2 fruit fly cellular contexts compared by ENCODE assay signal in genomic region chr2L:20494423-20495052, dm6.
TF ChIP-seq lines count a peak whose summit lies in the region.

CG34007 (plus strand) TSS chr2L:20495030.

TF ChIP-seq in whole organism, embryonic, 481 proteins besides CTCF, POLR2A, EP300 and RAD21 (continued from another document and continues in another):
- TF ChIP-seq row (GFP tag; IDR thresholded peaks at IDR 0.05; lab: Robert Waterston, UW) (peak; percentile 88), CG11560 (tag; IDR thresholded peaks at IDR 0.05; lab: Robert Waterston, UW) (0 out of 3 replicates have a peak, but pooled peaks have one; percentile 19), CG17385 (GFP tag; optimal IDR thresholded peaks at IDR 0.05; lab: Kevin White, UChicago) (peak; percentile 71), insv (GFP tag; optimal IDR thresholded peaks at IDR 0.05; lab: Kevin White, UChicago) (peak in 1 of 2 experiments; percentile 26), CG6272 (GFP tag; IDR thresholded peaks at IDR 0.05; lab: Robert Waterston, UW) (no peak), stwl (tag; optimal IDR thresholded peaks at IDR 0.05; lab: Kevin White, UChicago) (peak; percentile 89), zfh2 (GFP tag; optimal IDR thresholded peaks at IDR 0.05; lab: Kevin White, UChicago) (no peak), CG14014 (GFP tag; IDR thresholded peaks at IDR 0.05; lab: Robert Waterston, UW) (peak; percentile 45; the same call in 1 of the 2 replicates), PHDP (tag; optimal IDR thresholded peaks at IDR 0.05; lab: Kevin White, UChicago) (peak; percentile 90), Sox102F (GFP tag; optimal IDR thresholded peaks at IDR 0.05; lab: Kevin White, UChicago) (peak; percentile 92), sens (GFP tag; lab: Kevin White, UChicago) (no peak), CG6254 (GFP tag; optimal IDR thresholded peaks at IDR 0.05; lab: Kevin White, UChicago) (peak; percentile 72), CG17361 (GFP tag; IDR thresholded peaks at IDR 0.05; lab: Robert Waterston, UW) (peak; percentile 94), CG33557 (GFP tag; optimal IDR thresholded peaks at IDR 0.05; lab: Kevin White, UChicago) (peak; percentile 97), vvl (GFP tag; IDR thresholded peaks at IDR 0.05; lab: Robert Waterston, UW) (peak; percentile 79), NfI (GFP tag; optimal IDR thresholded peaks at IDR 0.05; lab: Kevin White, UChicago) (peak; percentile 40), HLH4C (GFP tag; IDR thresholded peaks at IDR 0.05; lab: Robert Waterston, UW; ENCODE audit: partially characterized antibody) (no peak), E2f1 (GFP tag; IDR thresholded peaks at IDR 0.05; lab: Robert Waterston, UW) (peak; percentile 50; the same call in 1 of the 2 replicates), Optix (GFP tag; IDR thresholded peaks at IDR 0.05; lab: Robert Waterston, UW) (no peak), CG3995 (GFP tag; optimal IDR thresholded peaks at IDR 0.05; lab: Kevin White, UChicago) (no peak), sqz (GFP tag; optimal IDR thresholded peaks at IDR 0.05; lab: Kevin White, UChicago) (peak; percentile 49), Nf-YC (tag; optimal IDR thresholded peaks at IDR 0.05; lab: Kevin White, UChicago) (peak; percentile 63), MBD-R2 (GFP tag; IDR thresholded peaks at IDR 0.05; lab: Robert Waterston, UW) (no peak), CG31441 (GFP tag; IDR thresholded peaks at IDR 0.05; lab: Robert Waterston, UW) (peak; percentile 94; the same call in 1 of the 2 replicates), YL-1 (GFP tag; optimal IDR thresholded peaks at IDR 0.05; lab: Kevin White, UChicago) (peak; percentile 40), CG12104 (GFP tag; optimal IDR thresholded peaks at IDR 0.05; lab: Kevin White, UChicago) (peak; percentile 78), pros (GFP tag; optimal IDR thresholded peaks at IDR 0.05; lab: Kevin White, UChicago) (peak; percentile 73), CG14667 (GFP tag; IDR thresholded peaks at IDR 0.05; lab: Robert Waterston, UW) (peak; percentile 33; the same call in 1 of the 2 replicates), cato (GFP tag; optimal IDR thresholded peaks at IDR 0.05; lab: Kevin White, UChicago; ENCODE audit: borderline replicate concordance) (peak; percentile 46), Mes4 (GFP tag; optimal IDR thresholded peaks at IDR 0.05; lab: Kevin White, UChicago) (no peak), CG4730 (GFP tag; IDR thresholded peaks at IDR 0.05; lab: Robert Waterston, UW) (peak; percentile 38; the same call in 1 of the 2 replicates), salm (tag; optimal IDR thresholded peaks at IDR 0.05; lab: Kevin White, UChicago) (peak; percentile 80), Atf6 (GFP tag; IDR thresholded peaks at IDR 0.05; lab: Robert Waterston, UW) (no peak), CG13123 (GFP tag; optimal IDR thresholded peaks at IDR 0.05; lab: Kevin White, UChicago) (peak; percentile 47), Awh (GFP tag; IDR thresholded peaks at IDR 0.05; lab: Robert Waterston, UW) (peak; percentile 68), CG5180 (GFP tag; optimal IDR thresholded peaks at IDR 0.05; lab: Kevin White, UChicago) (peak; percentile 22), fd64A (GFP tag; optimal IDR thresholded peaks at IDR 0.05; lab: Kevin White, UChicago) (peak; percentile 35), CG31224 (GFP tag; IDR thresholded peaks at IDR 0.05; lab: Robert Waterston, UW) (no peak), Dip3 (GFP tag; optimal IDR thresholded peaks at IDR 0.05; lab: Kevin White, UChicago) (no peak), CG32532 (GFP tag; IDR thresholded peaks at IDR 0.05; lab: Robert Waterston, UW) (peak; percentile 6; the same call in 1 of the 2 replicates), odd (GFP tag; optimal IDR thresholded peaks at IDR 0.05; lab: Kevin White, UChicago) (peak; percentile 81), ind (GFP tag; optimal IDR thresholded peaks at IDR 0.05; lab: Kevin White, UChicago) (peak; percentile 45), Pdp1 (GFP tag; optimal IDR thresholded peaks at IDR 0.05; lab: Kevin White, UChicago) (peak in 1 of 2 experiments; percentile 97), bsh (GFP tag; optimal IDR thresholded peaks at IDR 0.05; lab: Kevin White, UChicago) (peak in 1 of 2 experiments; percentile 94), CG3065 (GFP tag; optimal IDR thresholded peaks at IDR 0.05; lab: Kevin White, UChicago) (peak; percentile 43), CG17829 (tag; optimal IDR thresholded peaks at IDR 0.05; lab: Kevin White, UChicago) (peak; percentile 94), BtbVII (GFP tag; optimal IDR thresholded peaks at IDR 0.05; lab: Kevin White, UChicago) (peak; percentile 52), dysf (GFP tag; IDR thresholded peaks at IDR 0.05; lab: Robert Waterston, UW) (peak; percentile 78), dpn (GFP tag; optimal IDR thresholded peaks at IDR 0.05; lab: Kevin White, UChicago) (peak in 1 of 2 experiments; percentile 65), CG30403 (GFP tag; optimal IDR thresholded peaks at IDR 0.05; lab: Kevin White, UChicago) (peak; percentile 64), CG4820 (GFP tag; optimal IDR thresholded peaks at IDR 0.05; lab: Kevin White, UChicago) (peak; percentile 60), CG11723 (GFP tag; optimal IDR thresholded peaks at IDR 0.05; lab: Kevin White, UChicago) (peak; percentile 73), Six4 (GFP tag; optimal IDR thresholded peaks at IDR 0.05; lab: Kevin White, UChicago) (peak; percentile 64), zen (tag; optimal IDR thresholded peaks at IDR 0.05; lab: Kevin White, UChicago) (peak; percentile 46), tap (tag; optimal IDR thresholded peaks at IDR 0.05; lab: Kevin White, UChicago) (peak; percentile 77), Adf1 (GFP tag; IDR thresholded peaks at IDR 0.05; lab: Robert Waterston, UW) (no peak), Jarid2 (GFP tag; optimal IDR thresholded peaks at IDR 0.05; lab: Kevin White, UChicago) (peak; percentile 42), Fer1 (GFP tag; optimal IDR thresholded peaks at IDR 0.05; lab: Kevin White, UChicago) (peak; percentile 45), jigr1 (GFP tag; IDR thresholded peaks at IDR 0.05; lab: Robert Waterston, UW) (peak; percentile 28; the same call in 1 of the 3 replicates), Blimp-1 (GFP tag; optimal IDR thresholded peaks at IDR 0.05; lab: Kevin White, UChicago) (peak; percentile 90), Hr51 (GFP tag; optimal IDR thresholded peaks at IDR 0.05; lab: Kevin White, UChicago) (peak in 1 of 2 experiments; percentile 87), twi (tag; optimal IDR thresholded peaks at IDR 0.05; lab: Kevin White, UChicago) (peak; percentile 90), Lhr (GFP tag; optimal IDR thresholded peaks at IDR 0.05; lab: Kevin White, UChicago) (peak; percentile 17), CG6654 (GFP tag; optimal IDR thresholded peaks at IDR 0.05; lab: Kevin White, UChicago) (peak; percentile 17)

TF ChIP-seq in whole organism, prepupa, 60 proteins besides CTCF, POLR2A, EP300 and RAD21 (continued from another document):
- peak; percentile 18 for TF ChIP-seq Hr4 (GFP tag; optimal IDR thresholded peaks at IDR 0.05; lab: Kevin White, UChicago)
- TF ChIP-seq achi (GFP tag; optimal IDR thresholded peaks at IDR 0.05; lab: Kevin White, UChicago), result peak; percentile 55
- peak; percentile 54 for TF ChIP-seq OdsH (GFP tag; optimal IDR thresholded peaks at IDR 0.05; lab: Kevin White, UChicago)
- peak; percentile 54 for TF ChIP-seq svp (GFP tag; lab: Kevin White, UChicago)
- TF ChIP-seq Smox (GFP tag; optimal IDR thresholded peaks at IDR 0.05; lab: Kevin White, UChicago), result no peak
- TF ChIP-seq Ets21C (GFP tag; optimal IDR thresholded peaks at IDR 0.05; lab: Kevin White, UChicago), result no peak
- TF ChIP-seq Blimp-1 (GFP tag; optimal IDR thresholded peaks at IDR 0.05; lab: Kevin White, UChicago), result peak; percentile 29
- peak; percentile 50 for TF ChIP-seq CG10631 (GFP tag; optimal IDR thresholded peaks at IDR 0.05; lab: Kevin White, UChicago)
- TF ChIP-seq CG10669 (GFP tag; optimal IDR thresholded peaks at IDR 0.05; lab: Kevin White, UChicago), result no peak
- no peak for TF ChIP-seq Hr39 (GFP tag; optimal IDR thresholded peaks at IDR 0.05; lab: Kevin White, UChicago)
- TF ChIP-seq fd59A (GFP tag; optimal IDR thresholded peaks at IDR 0.05; lab: Kevin White, UChicago), result no peak
- TF ChIP-seq CG31627 (GFP tag; optimal IDR thresholded peaks at IDR 0.05; lab: Kevin White, UChicago), result no peak
- TF ChIP-seq CG6792 (GFP tag; optimal IDR thresholded peaks at IDR 0.05; lab: Kevin White, UChicago), result peak; percentile 35
- TF ChIP-seq CG34406 (GFP tag; optimal IDR thresholded peaks at IDR 0.05; lab: Kevin White, UChicago), result peak; percentile 51
- TF ChIP-seq CG16779 (tag; optimal IDR thresholded peaks at IDR 0.05; lab: Kevin White, UChicago), result no peak
- TF ChIP-seq CG3032 (tag; optimal IDR thresholded peaks at IDR 0.05; lab: Kevin White, UChicago), result no peak
- TF ChIP-seq CG1621 (tag; optimal IDR thresholded peaks at IDR 0.05; lab: Kevin White, UChicago), result no peak
- TF ChIP-seq CG9139 (GFP tag; optimal IDR thresholded peaks at IDR 0.05; lab: Kevin White, UChicago), result no peak
- TF ChIP-seq CG11294 (GFP tag; IDR thresholded peaks at IDR 0.05; lab: Robert Waterston, UW), result no peak
- peak; percentile 64 for TF ChIP-seq eg (GFP tag; IDR thresholded peaks at IDR 0.05; lab: Robert Waterston, UW)
- TF ChIP-seq esn (GFP tag; optimal IDR thresholded peaks at IDR 0.05; lab: Kevin White, UChicago), result no peak
- TF ChIP-seq CG8319 (GFP tag; optimal IDR thresholded peaks at IDR 0.05; lab: Kevin White, UChicago), result no peak
- TF ChIP-seq Sox102F (GFP tag; optimal IDR thresholded peaks at IDR 0.05; lab: Kevin White, UChicago), result peak; percentile 3
- TF ChIP-seq spab (GFP tag; optimal IDR thresholded peaks at IDR 0.05; lab: Kevin White, UChicago), result no peak
- no peak for TF ChIP-seq Met (GFP tag; optimal IDR thresholded peaks at IDR 0.05; lab: Kevin White, UChicago)
- TF ChIP-seq acj6 (GFP tag; optimal IDR thresholded peaks at IDR 0.05; lab: Kevin White, UChicago), result peak; percentile 35
- peak; percentile 56 for TF ChIP-seq CG4318 (GFP tag; optimal IDR thresholded peaks at IDR 0.05; lab: Kevin White, UChicago)
- TF ChIP-seq pdm3 (GFP tag; optimal IDR thresholded peaks at IDR 0.05; lab: Kevin White, UChicago), result no peak
- peak; percentile 18 for TF ChIP-seq Sox14 (GFP tag; optimal IDR thresholded peaks at IDR 0.05; lab: Kevin White, UChicago)
- peak; percentile 85 for TF ChIP-seq fkh (GFP tag; optimal IDR thresholded peaks at IDR 0.05; lab: Kevin White, UChicago)
- no peak for TF ChIP-seq Gug (GFP tag; IDR thresholded peaks at IDR 0.05; lab: Robert Waterston, UW)
- TF ChIP-seq vri (GFP tag; optimal IDR thresholded peaks at IDR 0.05; lab: Kevin White, UChicago), result no peak
- peak; percentile 60 for TF ChIP-seq CG6276 (GFP tag; optimal IDR thresholded peaks at IDR 0.05; lab: Kevin White, UChicago)
- TF ChIP-seq Hr38 (GFP tag; optimal IDR thresholded peaks at IDR 0.05; lab: Kevin White, UChicago), result no peak
- TF ChIP-seq Ets96B (tag; optimal IDR thresholded peaks at IDR 0.05; lab: Kevin White, UChicago), result peak; percentile 8
- TF ChIP-seq dac (GFP tag; optimal IDR thresholded peaks at IDR 0.05; lab: Kevin White, UChicago), result no peak
- no peak for TF ChIP-seq CG7368 (GFP tag; optimal IDR thresholded peaks at IDR 0.05; lab: Kevin White, UChicago)
- TF ChIP-seq CG6808 (GFP tag; optimal IDR thresholded peaks at IDR 0.05; lab: Kevin White, UChicago), result no peak
